Fruit fly (Drosophila melanogaster) whole organism, embryonic: ENCODE results near the gene Rad60.

Experiments used
- Atf-2 ChIP-seq: fragments of 200-800 bp; sonication (Bioruptor generic); optimal IDR thresholded peaks from 2 replicates; lab custom pipeline; 2016; ENCODE audit warnings: missing biosample characterization, missing genetic modification characterization
- Blimp-1 ChIP-seq: fragments of 200-800 bp; sonication (Bioruptor generic); optimal IDR thresholded peaks from 3 replicates; lab custom pipeline; 2018; ENCODE audit warnings: missing biosample characterization, missing genetic modification characterization, mild to moderate bottlenecking, moderate library complexity, missing genetic modification reagents
- CG10959 ChIP-seq: fragments of 200-800 bp; sonication (Bioruptor generic); IDR thresholded peaks from 2 replicates; pipeline ENCODE4 v1.3.6; 2022; ENCODE audit warnings: missing biosample characterization, missing genetic modification characterization
- CG13296 ChIP-seq: fragments of 200-800 bp; sonication (Bioruptor generic); optimal IDR thresholded peaks from 3 replicates; lab custom pipeline; 2018; ENCODE audit warnings: missing biosample characterization, mild to moderate bottlenecking, missing genetic modification characterization
- CG14014 ChIP-seq: fragments of 200-800 bp; sonication (Bioruptor generic); IDR thresholded peaks from 2 replicates; pipeline ENCODE4 v1.3.6; 2022; ENCODE audit warnings: missing biosample characterization, missing genetic modification characterization
- CG14710 ChIP-seq: fragments of 200-800 bp; sonication (Bioruptor generic); optimal IDR thresholded peaks from 3 replicates; lab custom pipeline; 2019; ENCODE audit warnings: missing biosample characterization, mild to moderate bottlenecking, missing genetic modification characterization, moderate library complexity
- CG15011 ChIP-seq: fragments of 200-800 bp; sonication (Bioruptor generic); optimal IDR thresholded peaks from 3 replicates; lab custom pipeline; 2018; ENCODE audit warnings: missing biosample characterization, mild to moderate bottlenecking, missing genetic modification characterization
- CG17359 ChIP-seq: fragments of 200-800 bp; sonication (Bioruptor generic); optimal IDR thresholded peaks from 3 replicates; lab custom pipeline; 2018; ENCODE audit warnings: missing biosample characterization, mild to moderate bottlenecking, missing genetic modification characterization, moderate library complexity
- CG17612 ChIP-seq: fragments of 200-800 bp; sonication (Bioruptor generic); IDR thresholded peaks from 2 replicates; pipeline ENCODE4 v1.3.6; 2022; ENCODE audit warnings: missing biosample characterization, missing genetic modification characterization
- CG3163 ChIP-seq: fragments of 200-800 bp; sonication (Bioruptor generic); optimal IDR thresholded peaks from 3 replicates; lab custom pipeline; 2016; ENCODE audit warnings: missing biosample characterization, missing genetic modification characterization
- CG3726 ChIP-seq: fragments of 200-800 bp; sonication (Bioruptor generic); IDR thresholded peaks from 3 replicates; pipeline ENCODE4, ENCODE4 v1.3.6; 2022; ENCODE audit warnings: missing biosample characterization, missing genetic modification characterization
- CG3838 ChIP-seq: fragments of 200-800 bp; sonication (Bioruptor generic); optimal IDR thresholded peaks from 3 replicates; lab custom pipeline; 2016; ENCODE audit warnings: missing biosample characterization, missing genetic modification characterization
- CG7271 ChIP-seq: fragments of 200-800 bp; sonication (Bioruptor generic); optimal IDR thresholded peaks from 2 replicates; lab custom pipeline; 2018; ENCODE audit warnings: missing biosample characterization, mild to moderate bottlenecking, missing genetic modification characterization, moderate library complexity
- CG7786 ChIP-seq: fragments of 200-800 bp; sonication (Bioruptor generic); optimal IDR thresholded peaks from 2 replicates; lab custom pipeline; 2016; ENCODE audit warnings: missing biosample characterization, missing genetic modification characterization
- CG8281 ChIP-seq: fragments of 200-800 bp; sonication (Bioruptor generic); optimal IDR thresholded peaks from 2 replicates; lab custom pipeline; 2018; ENCODE audit warnings: missing biosample characterization, mild to moderate bottlenecking, missing genetic modification characterization, moderate library complexity
- CG9215 ChIP-seq: fragments of 200-800 bp; sonication (Bioruptor generic); IDR thresholded peaks from 2 replicates; pipeline ENCODE4 v1.3.6; 2022; ENCODE audit warnings: missing biosample characterization, missing genetic modification characterization
- Hr78 ChIP-seq, 2 experiments: fragments of 200-800 bp in 1 of 2; fragments of >200 bp in 1 of 2; sonication (Bioruptor generic) in 1 of 2; optimal IDR thresholded peaks; 2 replicates each; lab custom pipeline; 2017 to 2019; ENCODE audit warnings: missing biosample characterization in 2 of 2, missing genetic modification characterization in 2 of 2, mild to moderate bottlenecking in 1 of 2, moderate library complexity in 1 of 2
- Neu2 ChIP-seq: fragments of 200-800 bp; sonication (Bioruptor generic); optimal IDR thresholded peaks from 3 replicates; lab custom pipeline; 2016; ENCODE audit warnings: missing biosample characterization, missing genetic modification characterization, borderline replicate concordance
- Oaz ChIP-seq: fragments of 200-800 bp; sonication (Bioruptor generic); IDR thresholded peaks from 2 replicates; pipeline ENCODE4 v1.3.6; 2022; ENCODE audit warnings: missing biosample characterization, missing genetic modification characterization
- Oli ChIP-seq: fragments of 200-800 bp; sonication (Bioruptor generic); optimal IDR thresholded peaks from 2 replicates; lab custom pipeline; 2018; ENCODE audit warnings: missing biosample characterization, mild to moderate bottlenecking, missing genetic modification characterization, moderate library complexity
- Sox102F ChIP-seq: fragments of 200-800 bp; sonication (Bioruptor generic); optimal IDR thresholded peaks from 2 replicates; lab custom pipeline; 2018; ENCODE audit warnings: missing biosample characterization, mild to moderate bottlenecking, missing genetic modification characterization, moderate library complexity
- Sry-δ ChIP-seq: fragments of 200-800 bp; sonication (Bioruptor generic); optimal IDR thresholded peaks from 2 replicates; lab custom pipeline; 2016; ENCODE audit warnings: missing biosample characterization, missing genetic modification characterization
- Trl ChIP-seq, 3 experiments: fragments of >200 bp in 2 of 3; fragments of 200-800 bp in 1 of 3; sonication (Bioruptor generic) in 1 of 3; optimal IDR thresholded peaks; 2 replicates in 1 of 3; 3 replicates in 2 of 3; lab custom pipeline; 2016 to 2017; ENCODE audit warnings: missing biosample characterization in 1 of 3, missing genetic modification characterization in 1 of 3
- Usf ChIP-seq: fragments of 200-800 bp; sonication (Bioruptor generic); optimal IDR thresholded peaks from 2 replicates; lab custom pipeline; 2017; ENCODE audit warnings: missing genotype, missing biosample characterization, missing genetic modification characterization
- ase ChIP-seq: fragments of 200-800 bp; sonication (Bioruptor generic); IDR thresholded peaks from 3 replicates; pipeline ENCODE4 v1.3.6; 2022; ENCODE audit warnings: missing biosample characterization, missing genetic modification characterization
- ash1 ChIP-seq: fragments of 200-800 bp; sonication (Bioruptor generic); optimal IDR thresholded peaks from 2 replicates; lab custom pipeline; 2018; ENCODE audit warnings: missing biosample characterization, mild to moderate bottlenecking, missing genetic modification characterization
- bigmax ChIP-seq: fragments of 200-800 bp; sonication (Bioruptor generic); optimal IDR thresholded peaks from 2 replicates; lab custom pipeline; 2018; ENCODE audit warnings: missing biosample characterization, mild to moderate bottlenecking, missing genetic modification characterization
- corto ChIP-seq: fragments of 200-800 bp; sonication (Bioruptor generic); optimal IDR thresholded peaks from 2 replicates; lab custom pipeline; 2016; ENCODE audit warnings: missing biosample characterization, mild to moderate bottlenecking, missing genetic modification characterization, moderate library complexity
- croc ChIP-seq: fragments of 200-800 bp; sonication (Bioruptor generic); conservative IDR thresholded peaks from 3 replicates; pipeline ENCODE4 v1.3.6; 2022; ENCODE audit warnings: missing biosample characterization, missing genetic modification characterization
- dan ChIP-seq: fragments of 200-800 bp; sonication (Bioruptor generic); IDR thresholded peaks from 2 replicates; pipeline ENCODE4 v1.3.6; 2022; ENCODE audit warnings: missing biosample characterization, missing genetic modification characterization
- eve ChIP-seq, 2 experiments: fragments of >200 bp; optimal IDR thresholded peaks; 2 replicates each; lab custom pipeline; 2017; ENCODE audit warnings: missing biosample characterization in 2 of 2, missing genetic modification characterization in 2 of 2
- fd96Cb ChIP-seq: fragments of 200-800 bp; sonication (Bioruptor generic); optimal IDR thresholded peaks from 2 replicates; lab custom pipeline; 2018; ENCODE audit warnings: missing biosample characterization, mild to moderate bottlenecking, missing genetic modification characterization, moderate library complexity
- fru ChIP-seq: fragments of >200 bp; optimal IDR thresholded peaks from 2 replicates; lab custom pipeline; 2017
- gcm ChIP-seq: fragments of 200-800 bp; sonication (Bioruptor generic); optimal IDR thresholded peaks from 2 replicates; lab custom pipeline; 2019; ENCODE audit warnings: missing biosample characterization, mild to moderate bottlenecking, missing genetic modification characterization, moderate library complexity
- gem ChIP-seq: fragments of 200-800 bp; sonication (Bioruptor generic); optimal IDR thresholded peaks from 2 replicates; lab custom pipeline; 2019; ENCODE audit warnings: missing biosample characterization, mild to moderate bottlenecking, missing genetic modification characterization, moderate library complexity
- gfzf ChIP-seq: fragments of 200-800 bp; sonication (Bioruptor generic); optimal IDR thresholded peaks from 2 replicates; lab custom pipeline; 2016; ENCODE audit warnings: missing biosample characterization, mild to moderate bottlenecking, missing genetic modification characterization, moderate library complexity
- insv ChIP-seq, 2 experiments: fragments of 200-800 bp; sonication (Bioruptor generic); optimal IDR thresholded peaks; 3 replicates each; lab custom pipeline; 2016 to 2018; ENCODE audit warnings: missing biosample characterization in 2 of 2, missing genetic modification characterization in 2 of 2
- inv ChIP-seq: fragments of 200-800 bp; sonication (Bioruptor generic); IDR thresholded peaks from 2 replicates; pipeline ENCODE4 v1.3.6; 2022; ENCODE audit warnings: missing biosample characterization, missing genetic modification characterization; ENCODE audit not compliant: partially characterized antibody
- kni ChIP-seq: fragments of 200-800 bp; sonication (Bioruptor generic); optimal IDR thresholded peaks from 3 replicates; lab custom pipeline; 2017; ENCODE audit warnings: mild to moderate bottlenecking, missing biosample characterization, missing genetic modification reagents, missing genetic modification characterization
- knrl ChIP-seq: fragments of 200-800 bp; sonication (Bioruptor generic); IDR thresholded peaks from 3 replicates; pipeline ENCODE4 v1.3.6; 2022; ENCODE audit warnings: missing biosample characterization, missing genetic modification characterization; ENCODE audit not compliant: partially characterized antibody
- mirr ChIP-seq: fragments of 200-800 bp; sonication (Bioruptor generic); optimal IDR thresholded peaks from 3 replicates; lab custom pipeline; 2018; ENCODE audit warnings: missing biosample characterization, mild to moderate bottlenecking, missing genetic modification characterization
- nerfin-2 ChIP-seq: fragments of 200-800 bp; sonication (Bioruptor generic); IDR thresholded peaks from 2 replicates; pipeline ENCODE4 v1.3.6; 2022; ENCODE audit warnings: missing biosample characterization, missing genetic modification characterization; ENCODE audit not compliant: partially characterized antibody
- pros ChIP-seq: fragments of 200-800 bp; sonication (Bioruptor generic); optimal IDR thresholded peaks from 3 replicates; lab custom pipeline; 2019; ENCODE audit warnings: missing biosample characterization, mild to moderate bottlenecking, missing genetic modification characterization, moderate library complexity
- psq ChIP-seq: fragments of 200-800 bp; sonication (Bioruptor generic); optimal IDR thresholded peaks from 2 replicates; lab custom pipeline; 2017; ENCODE audit warnings: missing biosample characterization, missing genetic modification characterization
- repo ChIP-seq: fragments of 200-800 bp; sonication (Bioruptor generic); optimal IDR thresholded peaks from 2 replicates; lab custom pipeline; 2016; ENCODE audit warnings: missing biosample characterization, missing genetic modification characterization
- rib ChIP-seq: fragments of 200-800 bp; sonication (Bioruptor generic); IDR thresholded peaks from 2 replicates; pipeline ENCODE4 v1.3.6; 2022; ENCODE audit warnings: missing biosample characterization, missing genetic modification characterization
- ssp ChIP-seq: fragments of 200-800 bp; sonication (Bioruptor generic); IDR thresholded peaks from 2 replicates; pipeline ENCODE4 v1.3.6; 2022; ENCODE audit warnings: missing biosample characterization, missing genetic modification characterization
- toy ChIP-seq: fragments of 200-800 bp; sonication (Bioruptor generic); IDR thresholded peaks from 2 replicates; pipeline ENCODE4 v1.3.6; 2022; ENCODE audit warnings: missing biosample characterization, missing genetic modification characterization
- unpg ChIP-seq: fragments of 200-800 bp; sonication (Bioruptor generic); optimal IDR thresholded peaks from 3 replicates; lab custom pipeline; 2018; ENCODE audit warnings: missing biosample characterization, mild to moderate bottlenecking, missing genetic modification characterization, moderate library complexity

The Rad60 gene

dm6 chr3R:23228605-23229264 is 22.5 kb downstream of the Rad60 start (continued):
- TF ChIP-seq CG7271 (tag; lab: Kevin White, UChicago) (no peak), CG17359 (tag; lab: Kevin White, UChicago) (no peak), CG3163 (peak; percentile 62), fru (no peak), croc (GFP tag; lab: Robert Waterston, UW) (no peak), CG7786 (peak; percentile 64), pros (GFP tag; lab: Kevin White, UChicago) (no peak), ash1 (GFP tag; lab: Kevin White, UChicago) (no peak), CG17612 (GFP tag; lab: Robert Waterston, UW) (no peak), CG14710 (tag; lab: Kevin White, UChicago) (no peak), inv (no peak), rib (GFP tag; lab: Robert Waterston, UW) (no peak), nerfin-2 (GFP tag; lab: Robert Waterston, UW) (no peak), gcm (no peak), CG3838 (GFP tag; lab: Kevin White, UChicago) (no peak), unpg (GFP tag; lab: Kevin White, UChicago) (no peak), bigmax (GFP tag; lab: Kevin White, UChicago) (no peak), Neu2 (GFP tag; lab: Kevin White, UChicago) (no peak), Sry-δ (GFP tag; lab: Kevin White, UChicago) (no peak), gem (tag; lab: Kevin White, UChicago) (peak; percentile 36), repo (GFP tag; lab: Kevin White, UChicago) (no peak), psq (no peak), gfzf (GFP tag; lab: Kevin White, UChicago) (no peak), ssp (GFP tag; lab: Robert Waterston, UW) (no peak), insv (GFP tag; optimal IDR thresholded peaks at IDR 0.05; lab: Kevin White, UChicago) (no peak), dan (GFP tag; lab: Robert Waterston, UW) (no peak), mirr (GFP tag; lab: Kevin White, UChicago) (peak; percentile 93), Oli (tag; lab: Kevin White, UChicago) (no peak), Trl (optimal IDR thresholded peaks at IDR 0.05; lab: Kevin White, UChicago) (peak in 1 of 2 experiments; percentile 74), Trl (GFP tag; optimal IDR thresholded peaks at IDR 0.05; lab: Kevin White, UChicago) (no peak), toy (no peak), Usf (GFP tag; lab: Kevin White, UChicago) (no peak), CG9215 (0 out of 2 replicates have a peak, but pooled peaks have one; percentile 39), fd96Cb (tag; lab: Kevin White, UChicago) (no peak), CG8281 (tag; lab: Kevin White, UChicago) (no peak), CG14014 (GFP tag; lab: Robert Waterston, UW) (no peak), ase (GFP tag; lab: Robert Waterston, UW) (no peak), Atf-2 (GFP tag; lab: Kevin White, UChicago) (no peak), corto (GFP tag; lab: Kevin White, UChicago) (no peak), eve (GFP tag; optimal IDR thresholded peaks at IDR 0.05; lab: Kevin White, UChicago) (no peak), CG13296 (GFP tag; lab: Kevin White, UChicago) (no peak), Oaz (GFP tag; lab: Robert Waterston, UW) (no peak), CG15011 (no peak), Blimp-1 (no peak), CG10959 (GFP tag; lab: Robert Waterston, UW) (no peak), kni (no peak), knrl (GFP tag; lab: Robert Waterston, UW) (no peak), CG3726 (no peak), Hr78 (GFP tag; optimal IDR thresholded peaks at IDR 0.05; lab: Kevin White, UChicago) (no peak), Sox102F (GFP tag; lab: Kevin White, UChicago) (no peak)
